Worm (Caenorhabditis elegans): Measurements from ENCODE around the gene orc-2.
A peak's percentile ranks its signal among the peaks of the same experiment; 100 is the strongest.

- TF ChIP-seq dmd-4 (tag; optimal IDR thresholded peaks at IDR 0.05): no peak
- no peak for TF ChIP-seq ZK546.5 (tag; optimal IDR thresholded peaks at IDR 0.05)
- no peak for TF ChIP-seq Y55F3AM.14 (GFP tag; optimal IDR thresholded peaks at IDR 0.05)
- no peak for TF ChIP-seq nhr-11 (tag; optimal IDR thresholded peaks at IDR 0.05)
- no peak for TF ChIP-seq alr-1 (tag; optimal IDR thresholded peaks at IDR 0.05)
- no peak for TF ChIP-seq elt-3 (tag; optimal IDR thresholded peaks at IDR 0.05)
- no peak for TF ChIP-seq nhr-237 (tag; optimal IDR thresholded peaks at IDR 0.05)
- TF ChIP-seq lin-13 (GFP tag; optimal IDR thresholded peaks at IDR 0.05): no peak
- TF ChIP-seq ama-1 (optimal IDR thresholded peaks at IDR 0.05): no peak
- no peak for TF ChIP-seq zag-1 (tag; optimal IDR thresholded peaks at IDR 0.05)
- TF ChIP-seq sma-9 (GFP tag; optimal IDR thresholded peaks at IDR 0.05): peak; percentile 82
- TF ChIP-seq sma-9 (tag; optimal IDR thresholded peaks at IDR 0.05): no peak
Measured at ce11 chrII:10924669-10925068, 50.9 kb downstream of the orc-2 start.
